Fruit fly (Drosophila melanogaster): ENCODE results near the gene ND-B8.

Gene ND-B8

DNA sequence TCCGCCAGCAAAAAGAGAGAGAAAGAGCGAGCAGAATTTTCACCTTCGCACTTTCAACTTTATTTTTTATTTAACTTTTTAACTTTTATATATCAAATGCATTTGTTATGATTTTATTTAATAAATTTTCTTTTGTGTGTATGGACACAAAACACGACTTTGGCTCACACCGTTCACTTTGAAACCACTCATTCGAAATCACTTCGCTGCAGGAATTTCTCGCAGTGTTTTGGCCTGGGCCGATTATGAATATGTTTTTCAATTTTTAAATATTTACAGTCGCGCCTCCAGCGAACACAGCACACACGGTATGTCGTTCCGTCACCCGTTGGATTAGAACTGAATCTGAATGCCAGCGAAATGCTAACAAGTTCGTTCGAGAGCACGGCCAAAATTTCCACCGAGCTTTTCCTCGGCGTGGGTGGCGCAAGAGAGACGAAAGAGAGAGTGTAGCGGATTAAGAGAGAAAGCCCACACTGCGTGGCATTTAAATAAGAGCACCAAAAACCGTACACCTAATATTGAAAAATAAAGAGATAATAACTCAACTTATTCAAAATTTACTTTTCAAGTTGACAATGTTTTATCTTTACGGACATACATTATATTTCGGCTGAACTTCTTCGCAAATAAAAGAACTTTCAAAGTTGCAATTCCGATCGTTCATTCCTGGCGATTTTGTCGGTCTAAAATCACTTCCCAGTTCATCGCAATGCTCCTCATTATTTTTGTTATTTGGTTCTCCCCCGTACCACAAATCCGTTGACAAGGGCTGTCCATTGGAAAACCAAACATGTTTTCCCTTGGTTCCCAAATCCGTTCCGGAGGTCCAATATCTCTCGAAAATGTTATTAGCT lies 13.3 kb upstream of the ND-B8 start, which contains the start of gene CG15431 (continued):
- TF ChIP-seq luna (GFP tag; optimal IDR thresholded peaks at IDR 0.05): no peak
- peak; percentile 73 for TF ChIP-seq dmrt99B (tag; optimal IDR thresholded peaks at IDR 0.05)
- no peak for TF ChIP-seq CG17802 (tag; optimal IDR thresholded peaks at IDR 0.05)
- peak; percentile 68; the same call in 1 of the 3 replicates for TF ChIP-seq ci (GFP tag; IDR thresholded peaks at IDR 0.05)
- peak; percentile 36; the same call in 1 of the 2 replicates for TF ChIP-seq CG32772 (GFP tag; IDR thresholded peaks at IDR 0.05)
- TF ChIP-seq Blimp-1 (GFP tag; optimal IDR thresholded peaks at IDR 0.05): no peak
- TF ChIP-seq CG11504 (tag; optimal IDR thresholded peaks at IDR 0.05): no peak
- TF ChIP-seq CG2875 (GFP tag; optimal IDR thresholded peaks at IDR 0.05): no peak
- TF ChIP-seq CG13775 (GFP tag; optimal IDR thresholded peaks at IDR 0.05): peak; percentile 36
- TF ChIP-seq so (GFP tag; IDR thresholded peaks at IDR 0.05): 0 out of 3 replicates have a peak, but pooled peaks have one; percentile 22
- TF ChIP-seq CG2129 (GFP tag; IDR thresholded peaks at IDR 0.05; ENCODE audit: partially characterized antibody): no peak
- TF ChIP-seq sd (tag; optimal IDR thresholded peaks at IDR 0.05): peak; percentile 67
- no peak for TF ChIP-seq gt (GFP tag; IDR thresholded peaks at IDR 0.05)
- peak; percentile 56 for TF ChIP-seq CG8924 (tag; optimal IDR thresholded peaks at IDR 0.05)
- peak; percentile 65 for TF ChIP-seq CG15269 (tag; optimal IDR thresholded peaks at IDR 0.05)
- no peak for TF ChIP-seq sim (GFP tag; IDR thresholded peaks at IDR 0.05)
- peak; percentile 33 for TF ChIP-seq CG12942 (GFP tag; optimal IDR thresholded peaks at IDR 0.05)
- TF ChIP-seq CG3407 (GFP tag; optimal IDR thresholded peaks at IDR 0.05): no peak
- peak; percentile 13 for TF ChIP-seq CG7786 (GFP tag; optimal IDR thresholded peaks at IDR 0.05)
- no peak for TF ChIP-seq CG8478 (optimal IDR thresholded peaks at IDR 0.05)
- no peak for TF ChIP-seq Stat92E (GFP tag; optimal IDR thresholded peaks at IDR 0.05)
- TF ChIP-seq CHES-1-like (GFP tag; optimal IDR thresholded peaks at IDR 0.05): no peak
- TF ChIP-seq cwo (GFP tag; optimal IDR thresholded peaks at IDR 0.05): peak; percentile 49
- TF ChIP-seq CG4328 (GFP tag; optimal IDR thresholded peaks at IDR 0.05): peak; percentile 10
- peak; percentile 56 for TF ChIP-seq CG9215 (GFP tag; IDR thresholded peaks at IDR 0.05)
- TF ChIP-seq dimm (GFP tag; IDR thresholded peaks at IDR 0.05): no peak
- TF ChIP-seq wdn (GFP tag; IDR thresholded peaks at IDR 0.05): no peak
- TF ChIP-seq Opbp (GFP tag; IDR thresholded peaks at IDR 0.05; ENCODE audit: partially characterized antibody): no peak
- no peak for TF ChIP-seq Lhr (GFP tag; optimal IDR thresholded peaks at IDR 0.05)
- no peak for TF ChIP-seq ro (GFP tag; IDR thresholded peaks at IDR 0.05)
- TF ChIP-seq CG3995 (GFP tag; optimal IDR thresholded peaks at IDR 0.05): no peak
- TF ChIP-seq fu2 (GFP tag; optimal IDR thresholded peaks at IDR 0.05): no peak
- no peak for TF ChIP-seq CG1832 (GFP tag; optimal IDR thresholded peaks at IDR 0.05)
- peak; percentile 47 for TF ChIP-seq dpn (GFP tag; optimal IDR thresholded peaks at IDR 0.05)
- no peak for TF ChIP-seq gsb-n (tag; optimal IDR thresholded peaks at IDR 0.05)
- TF ChIP-seq btn (GFP tag; optimal IDR thresholded peaks at IDR 0.05): no peak
- TF ChIP-seq CG12744 (GFP tag; optimal IDR thresholded peaks at IDR 0.05): peak; percentile 25
- no peak for TF ChIP-seq CG10462 (GFP tag; optimal IDR thresholded peaks at IDR 0.05)
- TF ChIP-seq CG6175 (GFP tag; IDR thresholded peaks at IDR 0.05): no peak
- peak; percentile 64 for TF ChIP-seq PHDP (tag; optimal IDR thresholded peaks at IDR 0.05)
- TF ChIP-seq Spps (tag; optimal IDR thresholded peaks at IDR 0.05): no peak
- TF ChIP-seq Lpt (GFP tag; optimal IDR thresholded peaks at IDR 0.05): no peak
- 0 out of 2 replicates have a peak, but pooled peaks have one; percentile 36 for TF ChIP-seq CG17328 (GFP tag; IDR thresholded peaks at IDR 0.05)
- TF ChIP-seq CG7357 (GFP tag; IDR thresholded peaks at IDR 0.05): no peak
- peak; percentile 46; the same call in 1 of the 2 replicates for TF ChIP-seq CG31441 (GFP tag; IDR thresholded peaks at IDR 0.05)
- TF ChIP-seq CG14014 (GFP tag; IDR thresholded peaks at IDR 0.05): peak; percentile 64; the same call in 1 of the 2 replicates
- no peak for TF ChIP-seq crc (GFP tag; optimal IDR thresholded peaks at IDR 0.05)
- TF ChIP-seq stwl (tag; optimal IDR thresholded peaks at IDR 0.05): no peak
- peak; percentile 67; the same call in 1 of the 3 replicates for TF ChIP-seq Mrtf (GFP tag; IDR thresholded peaks at IDR 0.05)
